Worm (Caenorhabditis elegans) whole organism, young adult: ENCODE data around the gene fbxb-11.

ENCODE experiments used
- ama-1 ChIP-seq, 3 experiments: fragments of 150-350 bp in 1 of 3; sonication (generic microtip) in 2 of 3; optimal IDR thresholded peaks; 2 replicates each; lab custom pipeline; 2014 to 2018; ENCODE audit warnings: missing biosample characterization in 2 of 3, missing genetic modification characterization in 2 of 3, missing genetic modification reagents in 2 of 3
- aptf-2 ChIP-seq: fragments of 200-800 bp; sonication (Bioruptor generic); conservative IDR thresholded peaks from 2 replicates; pipeline ENCODE4 v1.3.6; 2022; ENCODE audit warnings: missing genetic modification reagents, missing genetic modification characterization, missing compliant biosample characterization
- aptf-3 ChIP-seq: fragments of 200-800 bp; sonication (Bioruptor generic); IDR thresholded peaks from 2 replicates; pipeline ENCODE4 v1.3.6; 2022; ENCODE audit warnings: missing genetic modification characterization, missing compliant biosample characterization
- egl-44 ChIP-seq: fragments of 200-800 bp; sonication (Bioruptor generic); IDR thresholded peaks from 2 replicates; pipeline ENCODE4 v1.3.6; 2022; ENCODE audit warnings: missing genetic modification reagents, missing genetic modification characterization, missing compliant biosample characterization
- nfyb-1 ChIP-seq: fragments of 200-800 bp; sonication (Bioruptor generic); IDR thresholded peaks from 2 replicates; pipeline ENCODE4 v1.3.6; 2022; ENCODE audit warnings: missing genetic modification reagents, missing genetic modification characterization, missing compliant biosample characterization
- pha-4 ChIP-seq: fragments of 150-350 bp; sonication (generic microtip); optimal IDR thresholded peaks from 2 replicates; lab custom pipeline; 2014; ENCODE audit warnings: missing biosample characterization, missing genetic modification reagents, missing genetic modification characterization
- somi-1 ChIP-seq: fragments of 200-800 bp; sonication (Bioruptor generic); optimal IDR thresholded peaks from 2 replicates; lab custom pipeline; 2018; ENCODE audit warnings: mild to moderate bottlenecking, missing genetic modification characterization, missing compliant biosample characterization
- unc-62 ChIP-seq: fragments of 150-350 bp; optimal IDR thresholded peaks from 2 replicates; lab custom pipeline; 2014; ENCODE audit warnings: missing biosample characterization, missing genetic modification reagents, missing genetic modification characterization
- ztf-22 ChIP-seq: fragments of 200-800 bp; sonication (Bioruptor generic); optimal IDR thresholded peaks from 2 replicates; lab custom pipeline; 2018; ENCODE audit warnings: mild to moderate bottlenecking, missing genetic modification characterization, moderate library complexity, missing compliant biosample characterization

DNA sequence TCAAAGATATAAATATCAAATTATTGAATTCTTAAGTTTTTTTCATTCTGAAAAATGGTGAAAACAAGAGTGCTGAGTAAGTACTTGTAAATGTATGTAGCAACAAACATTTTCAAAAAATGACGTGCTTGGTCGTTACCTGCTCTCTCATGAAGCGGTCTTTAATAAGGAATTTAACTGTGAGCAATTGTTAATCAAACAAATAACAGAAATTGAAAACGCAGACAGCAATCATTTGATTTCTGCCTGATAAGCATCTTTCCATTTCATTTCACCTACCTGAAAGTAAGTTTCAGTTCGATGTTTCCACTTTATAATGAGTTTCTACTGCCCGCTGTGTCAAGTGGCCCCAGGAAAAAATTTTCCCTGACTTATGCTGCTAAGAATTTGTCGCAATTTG, 38.7 kb downstream of the fbxb-11 start, which contains the start of gene math-28:
- TF ChIP-seq pha-4 (tag; lab: Kevin White, UChicago) = no peak
- TF ChIP-seq ama-1 (optimal IDR thresholded peaks at IDR 0.05; lab: Kevin White, UChicago) = no peak
- TF ChIP-seq ama-1 (GFP tag; optimal IDR thresholded peaks at IDR 0.05; lab: Kevin White, UChicago) = no peak
- TF ChIP-seq aptf-2 (GFP tag; lab: Robert Waterston, UW) = no peak
- TF ChIP-seq unc-62 (GFP tag; lab: Kevin White, UChicago) = no peak
- TF ChIP-seq somi-1 (GFP tag; lab: Kevin White, UChicago) = no peak
- no peak for TF ChIP-seq aptf-3
- no peak for TF ChIP-seq nfyb-1 (GFP tag; lab: Robert Waterston, UW)
- TF ChIP-seq ztf-22 (GFP tag; lab: Kevin White, UChicago) = no peak
- no peak for TF ChIP-seq egl-44 (GFP tag; lab: Robert Waterston, UW)
